Fruit fly (Drosophila melanogaster): ENCODE results near the gene CG9331.

Gene CG9331

DNA sequence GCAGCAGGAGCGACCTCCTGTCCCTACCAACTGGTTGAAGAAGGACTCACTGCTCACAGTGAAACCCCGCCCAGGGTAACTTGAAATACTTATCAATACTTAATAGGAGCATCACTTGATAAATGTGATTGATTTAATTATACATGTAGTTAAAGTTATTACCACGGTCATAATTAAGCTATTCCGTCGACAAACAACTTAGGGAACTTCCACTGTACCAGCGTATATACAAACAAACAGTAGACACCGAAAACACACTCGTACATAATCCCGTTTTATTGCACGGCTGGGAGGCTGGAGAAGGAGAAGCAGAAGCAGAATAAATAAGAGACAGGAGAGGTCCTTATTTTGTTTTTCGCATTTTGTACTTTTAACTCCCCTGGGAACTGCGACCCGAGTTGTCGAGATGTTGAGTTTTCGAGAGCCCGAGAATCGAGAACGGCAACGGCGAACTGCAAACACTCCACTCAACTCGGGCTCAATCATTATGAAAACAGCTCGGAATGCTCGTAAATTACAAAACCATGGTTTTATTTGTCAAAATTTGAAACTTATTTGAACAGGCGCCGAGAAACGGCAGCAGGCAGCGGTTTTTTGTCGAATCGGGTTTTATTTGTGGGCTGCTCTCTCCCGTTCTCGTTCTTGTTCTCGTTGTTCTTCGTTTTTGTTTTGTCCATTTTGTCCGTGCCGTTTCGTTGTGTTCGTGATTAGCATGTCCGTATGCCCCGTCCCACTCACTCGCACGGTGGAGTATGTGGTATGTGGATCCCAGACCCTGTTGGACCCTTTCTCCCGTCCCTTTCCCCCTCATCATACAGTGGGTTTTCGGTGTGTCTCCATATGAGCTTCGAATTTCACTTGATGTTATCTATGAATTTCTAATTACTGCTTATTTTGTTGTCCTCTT is 22.4 kb upstream of the CG9331 start (continued):
- TF ChIP-seq lov (optimal IDR thresholded peaks at IDR 0.05) (no peak), lov (GFP tag; IDR thresholded peaks at IDR 0.05) (0 out of 3 replicates have a peak, but pooled peaks have one; percentile 51), CG10209 (GFP tag; optimal IDR thresholded peaks at IDR 0.05) (peak; percentile 76), CG10462 (GFP tag; optimal IDR thresholded peaks at IDR 0.05) (peak; percentile 38), sqz (GFP tag; optimal IDR thresholded peaks at IDR 0.05) (peak; percentile 24), CG9876 (GFP tag; optimal IDR thresholded peaks at IDR 0.05) (peak; percentile 51), seq (GFP tag; IDR thresholded peaks at IDR 0.05) (peak; percentile 60; the same call in 1 of the 2 replicates), HLH54F (GFP tag; optimal IDR thresholded peaks at IDR 0.05) (peak; percentile 80), CG16815 (GFP tag; optimal IDR thresholded peaks at IDR 0.05) (peak; percentile 79), unpg (GFP tag; optimal IDR thresholded peaks at IDR 0.05) (peak; percentile 77), mam (GFP tag; optimal IDR thresholded peaks at IDR 0.05) (peak; percentile 89), gsb-n (tag; optimal IDR thresholded peaks at IDR 0.05) (no peak), Ets97D (GFP tag; optimal IDR thresholded peaks at IDR 0.05) (peak; percentile 25), pros (GFP tag; optimal IDR thresholded peaks at IDR 0.05) (peak; percentile 68), zen2 (GFP tag; IDR thresholded peaks at IDR 0.05; ENCODE audit: partially characterized antibody) (no peak), chinmo (GFP tag; IDR thresholded peaks at IDR 0.05; ENCODE audit: partially characterized antibody) (peak; percentile 70; the same call in 1 of the 4 replicates), NC2β (GFP tag; optimal IDR thresholded peaks at IDR 0.05) (peak; percentile 63), CG11456 (GFP tag; IDR thresholded peaks at IDR 0.05) (peak; percentile 78), CG13287 (GFP tag; IDR thresholded peaks at IDR 0.05; ENCODE audit: partially characterized antibody) (no peak), sr (GFP tag; IDR thresholded peaks at IDR 0.05) (no peak), Sox102F (GFP tag; optimal IDR thresholded peaks at IDR 0.05) (peak; percentile 49), CG32772 (GFP tag; IDR thresholded peaks at IDR 0.05) (peak; percentile 74), Tbp (GFP tag; optimal IDR thresholded peaks at IDR 0.05) (no peak), CG14860 (GFP tag; IDR thresholded peaks at IDR 0.05; ENCODE audit: partially characterized antibody) (no peak), CG6683 (GFP tag; optimal IDR thresholded peaks at IDR 0.05) (peak; percentile 54), vnd (GFP tag; IDR thresholded peaks at IDR 0.05; ENCODE audit: partially characterized antibody) (no peak), CG10274 (GFP tag; optimal IDR thresholded peaks at IDR 0.05) (peak; percentile 56), sug (tag; optimal IDR thresholded peaks at IDR 0.05) (peak; percentile 71), Asciz (GFP tag; optimal IDR thresholded peaks at IDR 0.05) (peak; percentile 25), eve (GFP tag; optimal IDR thresholded peaks at IDR 0.05) (peak in 1 of 2 experiments; percentile 8), CG8089 (GFP tag; optimal IDR thresholded peaks at IDR 0.05) (peak; percentile 37), Hsf (GFP tag; optimal IDR thresholded peaks at IDR 0.05) (peak; percentile 82), usp (GFP tag; optimal IDR thresholded peaks at IDR 0.05) (no peak), Atf-2 (GFP tag; optimal IDR thresholded peaks at IDR 0.05) (peak; percentile 70), Oaz (GFP tag; IDR thresholded peaks at IDR 0.05) (peak; percentile 68), CG13624 (GFP tag; optimal IDR thresholded peaks at IDR 0.05) (peak; percentile 86), wor (GFP tag; IDR thresholded peaks at IDR 0.05) (0 out of 2 replicates have a peak, but pooled peaks have one; percentile 21), CG13424 (tag; optimal IDR thresholded peaks at IDR 0.05) (peak; percentile 67), ro (GFP tag; IDR thresholded peaks at IDR 0.05) (0 out of 2 replicates have a peak, but pooled peaks have one; percentile 30), CG10565 (GFP tag; optimal IDR thresholded peaks at IDR 0.05) (no peak), CG13123 (GFP tag; optimal IDR thresholded peaks at IDR 0.05) (peak; percentile 48), CG14441 (GFP tag; IDR thresholded peaks at IDR 0.05) (peak; percentile 70), ems (GFP tag; optimal IDR thresholded peaks at IDR 0.05) (peak; percentile 62), Dad (GFP tag; optimal IDR thresholded peaks at IDR 0.05) (peak; percentile 67), Bteb2 (GFP tag; optimal IDR thresholded peaks at IDR 0.05) (peak; percentile 69), pnt (GFP tag; optimal IDR thresholded peaks at IDR 0.05) (peak; percentile 67), jumu (GFP tag; optimal IDR thresholded peaks at IDR 0.05) (peak; percentile 83), kay (GFP tag; optimal IDR thresholded peaks at IDR 0.05) (peak; percentile 38), kah (GFP tag; optimal IDR thresholded peaks at IDR 0.05) (no peak)

Measured in whole organism, embryonic.